Fruit fly (Drosophila melanogaster) whole organism, embryonic: ENCODE results near the gene rb.
A peak's percentile ranks its signal among the peaks of the same experiment; 100 is the strongest.

Experiments used
- CG10267 ChIP-seq: fragments of 200-800 bp; sonication (Bioruptor generic); optimal IDR thresholded peaks from 2 replicates; lab custom pipeline; 2018; ENCODE audit warnings: missing biosample characterization, mild to moderate bottlenecking, missing genetic modification characterization, moderate library complexity
- CG10654 ChIP-seq: fragments of 200-800 bp; sonication (Bioruptor generic); optimal IDR thresholded peaks from 2 replicates; lab custom pipeline; 2016; ENCODE audit warnings: missing biosample characterization, missing genetic modification characterization
- CG12104 ChIP-seq: fragments of 200-800 bp; sonication (Bioruptor generic); optimal IDR thresholded peaks from 3 replicates; lab custom pipeline; 2016; ENCODE audit warnings: missing biosample characterization, missing genetic modification characterization
- CG12299 ChIP-seq: fragments of 200-800 bp; sonication (Bioruptor generic); optimal IDR thresholded peaks from 2 replicates; lab custom pipeline; 2018; ENCODE audit warnings: missing biosample characterization, mild to moderate bottlenecking, missing genetic modification characterization
- CG1233 ChIP-seq: fragments of 200-800 bp; sonication (Bioruptor generic); optimal IDR thresholded peaks from 4 replicates; lab custom pipeline; 2018; ENCODE audit warnings: missing biosample characterization, mild to moderate bottlenecking, missing genetic modification characterization
- CG14050 ChIP-seq: fragments of 200-800 bp; sonication (Bioruptor generic); IDR thresholded peaks from 3 replicates; pipeline ENCODE4 v1.3.6; 2022; ENCODE audit warnings: missing biosample characterization, missing genetic modification characterization
- CG1792 ChIP-seq: fragments of 200-800 bp; sonication (Bioruptor generic); optimal IDR thresholded peaks from 2 replicates; lab custom pipeline; 2016; ENCODE audit warnings: missing biosample characterization, missing genetic modification characterization
- CG2202 ChIP-seq: fragments of 200-800 bp; sonication (Bioruptor generic); optimal IDR thresholded peaks from 2 replicates; lab custom pipeline; 2018; ENCODE audit warnings: missing biosample characterization, mild to moderate bottlenecking, missing genetic modification characterization
- CG30403 ChIP-seq: fragments of 200-800 bp; sonication (Bioruptor generic); optimal IDR thresholded peaks from 3 replicates; lab custom pipeline; 2016; ENCODE audit warnings: missing biosample characterization, missing genetic modification characterization
- CG32532 ChIP-seq: fragments of 200-800 bp; sonication (Bioruptor generic); IDR thresholded peaks from 2 replicates; pipeline ENCODE4 v1.3.6; 2022; ENCODE audit warnings: missing biosample characterization, missing genetic modification characterization
- CG33557 ChIP-seq: fragments of 200-800 bp; sonication (Bioruptor generic); optimal IDR thresholded peaks from 2 replicates; lab custom pipeline; 2019; ENCODE audit warnings: missing biosample characterization, mild to moderate bottlenecking, missing genetic modification characterization, moderate library complexity
- CG4424 ChIP-seq: fragments of 200-800 bp; sonication (Bioruptor generic); optimal IDR thresholded peaks from 3 replicates; lab custom pipeline; 2016; ENCODE audit warnings: missing biosample characterization, missing genetic modification characterization
- CG4617 ChIP-seq: fragments of 200-800 bp; sonication (Bioruptor generic); optimal IDR thresholded peaks from 3 replicates; lab custom pipeline; 2016; ENCODE audit warnings: missing biosample characterization, missing genetic modification characterization, borderline replicate concordance
- CG4707 ChIP-seq: fragments of 200-800 bp; sonication (Bioruptor generic); optimal IDR thresholded peaks from 2 replicates; lab custom pipeline; 2018; ENCODE audit warnings: missing biosample characterization, mild to moderate bottlenecking, missing genetic modification characterization, moderate library complexity
- CG4730 ChIP-seq: fragments of 200-800 bp; sonication (Bioruptor generic); IDR thresholded peaks from 2 replicates; pipeline ENCODE4 v1.3.6; 2022; ENCODE audit warnings: missing biosample characterization, missing genetic modification characterization
- CG5180 ChIP-seq: fragments of 200-800 bp; sonication (Bioruptor generic); optimal IDR thresholded peaks from 3 replicates; lab custom pipeline; 2017; ENCODE audit warnings: missing biosample characterization, missing genetic modification characterization, mild to moderate bottlenecking, moderate library complexity, missing genetic modification reagents
- CG6272 ChIP-seq: fragments of 200-800 bp; sonication (Bioruptor generic); IDR thresholded peaks from 2 replicates; pipeline ENCODE4 v1.3.6; 2022; ENCODE audit warnings: missing biosample characterization, missing genetic modification characterization
- CG7372 ChIP-seq: fragments of 200-800 bp; sonication (Bioruptor generic); IDR thresholded peaks from 2 replicates; pipeline ENCODE4 v1.3.6; 2022; ENCODE audit warnings: missing biosample characterization, missing genetic modification characterization
- CG8359 ChIP-seq: fragments of 200-800 bp; sonication (Bioruptor generic); optimal IDR thresholded peaks from 2 replicates; lab custom pipeline; 2017; ENCODE audit warnings: missing biosample characterization, mild to moderate bottlenecking, missing genetic modification characterization, borderline replicate concordance
- CG9215 ChIP-seq: fragments of 200-800 bp; sonication (Bioruptor generic); IDR thresholded peaks from 2 replicates; pipeline ENCODE4 v1.3.6; 2022; ENCODE audit warnings: missing biosample characterization, missing genetic modification characterization
- Dek ChIP-seq: fragments of 200-800 bp; sonication (Bioruptor generic); optimal IDR thresholded peaks from 3 replicates; lab custom pipeline; 2019; ENCODE audit warnings: missing biosample characterization, mild to moderate bottlenecking, missing genetic modification characterization, moderate library complexity
- GATAe ChIP-seq: fragments of 200-800 bp; sonication (Bioruptor generic); conservative IDR thresholded peaks from 2 replicates; pipeline ENCODE4 v1.3.6; 2022; ENCODE audit warnings: missing biosample characterization, missing genetic modification characterization
- HHEX ChIP-seq: fragments of 200-800 bp; sonication (Bioruptor generic); optimal IDR thresholded peaks from 3 replicates; lab custom pipeline; 2017; ENCODE audit warnings: missing biosample characterization, mild to moderate bottlenecking, missing genetic modification characterization, missing genetic modification reagents
- HLHmδ ChIP-seq: fragments of 200-800 bp; sonication (Bioruptor generic); optimal IDR thresholded peaks from 2 replicates; lab custom pipeline; 2018; ENCODE audit warnings: missing biosample characterization, mild to moderate bottlenecking, missing genetic modification characterization, moderate library complexity
- Hey ChIP-seq: fragments of 200-800 bp; sonication (Bioruptor generic); optimal IDR thresholded peaks from 3 replicates; lab custom pipeline; 2018; ENCODE audit warnings: missing biosample characterization, mild to moderate bottlenecking, missing genetic modification characterization
- Hmr ChIP-seq: fragments of 200-800 bp; sonication (Bioruptor generic); optimal IDR thresholded peaks from 3 replicates; lab custom pipeline; 2017; ENCODE audit warnings: mild to moderate bottlenecking, missing biosample characterization, missing genetic modification reagents, missing genetic modification characterization
- Lhr ChIP-seq: fragments of 200-800 bp; sonication (Bioruptor generic); optimal IDR thresholded peaks from 3 replicates; lab custom pipeline; 2017; ENCODE audit warnings: mild to moderate bottlenecking, missing biosample characterization, missing genetic modification reagents, missing genetic modification characterization
- Mes4 ChIP-seq: fragments of 200-800 bp; sonication (Bioruptor generic); optimal IDR thresholded peaks from 2 replicates; lab custom pipeline; 2016; ENCODE audit warnings: missing biosample characterization, missing genetic modification characterization
- Neu2 ChIP-seq: fragments of 200-800 bp; sonication (Bioruptor generic); optimal IDR thresholded peaks from 3 replicates; lab custom pipeline; 2016; ENCODE audit warnings: missing biosample characterization, missing genetic modification characterization, borderline replicate concordance
- Oli ChIP-seq: fragments of 200-800 bp; sonication (Bioruptor generic); optimal IDR thresholded peaks from 2 replicates; lab custom pipeline; 2018; ENCODE audit warnings: missing biosample characterization, mild to moderate bottlenecking, missing genetic modification characterization, moderate library complexity
- Sin3A ChIP-seq: fragments of >200 bp; optimal IDR thresholded peaks from 2 replicates; lab custom pipeline; 2018
- Sox100B ChIP-seq: fragments of 200-800 bp; sonication (Bioruptor generic); optimal IDR thresholded peaks from 3 replicates; lab custom pipeline; 2018; ENCODE audit warnings: missing biosample characterization, mild to moderate bottlenecking, missing genetic modification characterization
- abd-A ChIP-seq: fragments of 200-800 bp; sonication (Bioruptor generic); optimal IDR thresholded peaks from 3 replicates; lab custom pipeline; 2019; ENCODE audit warnings: missing biosample characterization, mild to moderate bottlenecking, missing genetic modification characterization, moderate library complexity
- ase ChIP-seq: fragments of 200-800 bp; sonication (Bioruptor generic); IDR thresholded peaks from 3 replicates; pipeline ENCODE4 v1.3.6; 2022; ENCODE audit warnings: missing biosample characterization, missing genetic modification characterization
- cas ChIP-seq: fragments of 200-800 bp; sonication (Bioruptor generic); IDR thresholded peaks from 2 replicates; pipeline ENCODE4 v1.3.6; 2022; ENCODE audit warnings: missing biosample characterization, missing genetic modification characterization
- eve ChIP-seq, 2 experiments: fragments of >200 bp; optimal IDR thresholded peaks; 2 replicates each; lab custom pipeline; 2017; ENCODE audit warnings: missing biosample characterization in 2 of 2, missing genetic modification characterization in 2 of 2
- gcm ChIP-seq: fragments of 200-800 bp; sonication (Bioruptor generic); optimal IDR thresholded peaks from 2 replicates; lab custom pipeline; 2019; ENCODE audit warnings: missing biosample characterization, mild to moderate bottlenecking, missing genetic modification characterization, moderate library complexity
- gfzf ChIP-seq: fragments of 200-800 bp; sonication (Bioruptor generic); optimal IDR thresholded peaks from 2 replicates; lab custom pipeline; 2016; ENCODE audit warnings: missing biosample characterization, mild to moderate bottlenecking, missing genetic modification characterization, moderate library complexity
- mld ChIP-seq: fragments of 200-800 bp; sonication (Bioruptor generic); IDR thresholded peaks from 3 replicates; pipeline ENCODE4 v1.3.6; 2022; ENCODE audit warnings: missing biosample characterization, missing genetic modification characterization; ENCODE audit not compliant: partially characterized antibody
- nau ChIP-seq: fragments of 200-800 bp; sonication (Bioruptor generic); optimal IDR thresholded peaks from 3 replicates; lab custom pipeline; 2017; ENCODE audit warnings: missing biosample characterization, mild to moderate bottlenecking, missing genetic modification characterization, missing genetic modification reagents
- p53 ChIP-seq: fragments of 200-800 bp; sonication (Bioruptor generic); optimal IDR thresholded peaks from 2 replicates; lab custom pipeline; 2016; ENCODE audit warnings: missing biosample characterization, missing genetic modification characterization
- pzg ChIP-seq: fragments of 200-800 bp; sonication (Bioruptor generic); optimal IDR thresholded peaks from 3 replicates; lab custom pipeline; 2018; ENCODE audit warnings: missing biosample characterization, mild to moderate bottlenecking, missing genetic modification characterization, moderate library complexity
- repo ChIP-seq: fragments of 200-800 bp; sonication (Bioruptor generic); optimal IDR thresholded peaks from 2 replicates; lab custom pipeline; 2016; ENCODE audit warnings: missing biosample characterization, missing genetic modification characterization
- sd ChIP-seq: fragments of 200-800 bp; sonication (Bioruptor generic); optimal IDR thresholded peaks from 3 replicates; lab custom pipeline; 2018; ENCODE audit warnings: missing biosample characterization, mild to moderate bottlenecking, missing genetic modification characterization, moderate library complexity
- sima ChIP-seq: fragments of 200-800 bp; sonication (Bioruptor generic); optimal IDR thresholded peaks from 2 replicates; lab custom pipeline; 2016; ENCODE audit warnings: missing biosample characterization, missing genetic modification characterization
- sob ChIP-seq: fragments of 200-800 bp; sonication (Bioruptor generic); IDR thresholded peaks from 2 replicates; pipeline ENCODE4 v1.3.6; 2022; ENCODE audit warnings: missing biosample characterization, missing genetic modification characterization
- tgo ChIP-seq: fragments of 200-800 bp; sonication (Bioruptor generic); IDR thresholded peaks from 3 replicates; pipeline ENCODE4 v1.3.6; 2022; ENCODE audit warnings: missing biosample characterization, missing genetic modification characterization
- twi ChIP-seq: fragments of 200-800 bp; optimal IDR thresholded peaks from 2 replicates; lab custom pipeline; 2019; ENCODE audit warnings: missing biosample characterization, mild to moderate bottlenecking, missing genetic modification characterization, moderate library complexity
- vnd ChIP-seq: fragments of 200-800 bp; sonication (Bioruptor generic); IDR thresholded peaks from 3 replicates; pipeline ENCODE4 v1.3.6; 2022; ENCODE audit warnings: missing biosample characterization, missing genetic modification characterization; ENCODE audit not compliant: partially characterized antibody
- yki ChIP-seq: fragments of >200 bp; optimal IDR thresholded peaks from 3 replicates; lab custom pipeline; 2018
- zfh1 ChIP-seq: fragments of 200-800 bp; sonication (Bioruptor generic); IDR thresholded peaks from 3 replicates; pipeline ENCODE4 v1.3.6; 2022; ENCODE audit warnings: missing biosample characterization, missing genetic modification characterization

rb gene

dm6 chrX:4529909-4530308 lies 10.5 kb downstream of the rb start, which contains the start of gene CG3556 (continued):
- TF ChIP-seq vnd (GFP tag; lab: Robert Waterston, UW) (0 out of 3 replicates have a peak, but pooled peaks have one; percentile 34), Mes4 (peak; percentile 40), CG5180 (GFP tag; lab: Kevin White, UChicago) (no peak), Sin3A (lab: Kevin White, UChicago) (peak; percentile 50), sob (peak; percentile 75), abd-A (tag; lab: Kevin White, UChicago) (no peak), CG9215 (GFP tag; lab: Robert Waterston, UW) (peak; percentile 32; the same call in 1 of the 2 replicates), repo (GFP tag; lab: Kevin White, UChicago) (no peak), p53 (GFP tag; lab: Kevin White, UChicago) (peak; percentile 50), GATAe (GFP tag; lab: Robert Waterston, UW) (no peak), pzg (GFP tag; lab: Kevin White, UChicago) (peak; percentile 87), tgo (GFP tag; lab: Robert Waterston, UW) (peak; percentile 38; the same call in 1 of the 3 replicates), ase (peak; percentile 59; the same call in 2 of the 3 replicates), Hey (tag; lab: Kevin White, UChicago) (no peak), CG1792 (GFP tag; lab: Kevin White, UChicago) (peak; percentile 30), CG14050 (GFP tag; lab: Robert Waterston, UW) (0 out of 3 replicates have a peak, but pooled peaks have one; percentile 12), CG8359 (no peak), CG4617 (GFP tag; lab: Kevin White, UChicago) (no peak), CG12299 (tag; lab: Kevin White, UChicago) (no peak), CG10267 (peak; percentile 50), eve (GFP tag; optimal IDR thresholded peaks at IDR 0.05; lab: Kevin White, UChicago) (no peak), Neu2 (GFP tag; lab: Kevin White, UChicago) (no peak), CG6272 (GFP tag; lab: Robert Waterston, UW) (peak; percentile 39; the same call in 1 of the 2 replicates), CG4730 (GFP tag; lab: Robert Waterston, UW) (no peak), Hmr (GFP tag; lab: Kevin White, UChicago) (peak; percentile 78), sima (no peak), CG4707 (GFP tag; lab: Kevin White, UChicago) (no peak), CG1233 (GFP tag; lab: Kevin White, UChicago) (no peak), CG33557 (GFP tag; lab: Kevin White, UChicago) (no peak), zfh1 (GFP tag; lab: Robert Waterston, UW) (peak; percentile 74), gcm (GFP tag; lab: Kevin White, UChicago) (no peak), cas (GFP tag; lab: Robert Waterston, UW) (0 out of 2 replicates have a peak, but pooled peaks have one; percentile 11), CG30403 (GFP tag; lab: Kevin White, UChicago) (peak; percentile 49), nau (no peak), CG4424 (peak; percentile 34), Dek (tag; lab: Kevin White, UChicago) (no peak), yki (lab: Kevin White, UChicago) (no peak), Sox100B (GFP tag; lab: Kevin White, UChicago) (no peak), mld (GFP tag; lab: Robert Waterston, UW) (0 out of 3 replicates have a peak, but pooled peaks have one; percentile 32), gfzf (peak; percentile 76), twi (tag; lab: Kevin White, UChicago) (no peak), Oli (tag; lab: Kevin White, UChicago) (no peak), Lhr (peak; percentile 96), sd (no peak), HHEX (GFP tag; lab: Kevin White, UChicago) (no peak), CG2202 (no peak), HLHmδ (GFP tag; lab: Kevin White, UChicago) (no peak), CG7372 (GFP tag; lab: Robert Waterston, UW) (peak; percentile 15; the same call in 1 of the 2 replicates), CG12104 (no peak), CG32532 (GFP tag; lab: Robert Waterston, UW) (peak; percentile 75), CG10654 (GFP tag; lab: Kevin White, UChicago) (no peak)
